Worm (Caenorhabditis elegans) whole organism, mixed stage, embryonic: ENCODE measurements around the gene C34C6.3.
A peak's percentile ranks its signal among the peaks of the same experiment; 100 is the strongest.

ENCODE experiments used
- M03D4.4 ChIP-seq: sonication (generic microtip); optimal IDR thresholded peaks from 2 replicates; lab custom pipeline; 2017; ENCODE audit warnings: mild to moderate bottlenecking, missing genetic modification characterization, missing compliant biosample characterization
- bed-3 ChIP-seq: fragments of 200-800 bp; sonication (Bioruptor generic); optimal IDR thresholded peaks from 3 replicates; lab custom pipeline; 2018; ENCODE audit warnings: mild to moderate bottlenecking, missing genetic modification characterization, moderate library complexity, missing compliant biosample characterization
- cnd-1 ChIP-seq: fragments of 200-800 bp; sonication (Bioruptor generic); optimal IDR thresholded peaks from 2 replicates; lab custom pipeline; 2018; ENCODE audit warnings: mild to moderate bottlenecking, missing genetic modification characterization, missing compliant biosample characterization
- elt-3 ChIP-seq: fragments of 150-350 bp; optimal IDR thresholded peaks from 2 replicates; lab custom pipeline; 2014; ENCODE audit warnings: missing biosample characterization, missing genetic modification characterization
- hlh-1 ChIP-seq: fragments of 150-350 bp; optimal IDR thresholded peaks from 2 replicates; lab custom pipeline; 2014; ENCODE audit warnings: missing biosample characterization, missing genetic modification reagents, missing genetic modification characterization
- lin-13 ChIP-seq: fragments of 150-350 bp; optimal IDR thresholded peaks from 2 replicates; lab custom pipeline; 2014; ENCODE audit warnings: missing biosample characterization, missing genetic modification characterization
- lin-32 ChIP-seq: fragments of 200-800 bp; sonication (Bioruptor generic); optimal IDR thresholded peaks from 2 replicates; lab custom pipeline; 2018; ENCODE audit warnings: mild to moderate bottlenecking, missing genetic modification characterization, missing compliant biosample characterization
- lsy-2 ChIP-seq: fragments of 150-350 bp; optimal IDR thresholded peaks from 2 replicates; lab custom pipeline; 2014; ENCODE audit warnings: missing biosample characterization, missing genetic modification characterization
- nhr-237 ChIP-seq: fragments of 150-350 bp; optimal IDR thresholded peaks from 2 replicates; lab custom pipeline; 2014; ENCODE audit warnings: missing biosample characterization, missing genetic modification characterization
- nhr-28 ChIP-seq: fragments of 150-350 bp; optimal IDR thresholded peaks from 2 replicates; lab custom pipeline; 2014; ENCODE audit warnings: missing biosample characterization, missing genetic modification characterization
- pha-4 ChIP-seq: fragments of 150-350 bp; optimal IDR thresholded peaks from 2 replicates; lab custom pipeline; 2018; ENCODE audit warnings: missing biosample characterization, missing genetic modification reagents, missing genetic modification characterization
- snpc-4 ChIP-seq: fragments of 150-350 bp; optimal IDR thresholded peaks from 2 replicates; lab custom pipeline; 2014; ENCODE audit warnings: missing biosample characterization, missing genetic modification characterization
- unc-62 ChIP-seq: fragments of 150-350 bp; optimal IDR thresholded peaks from 2 replicates; lab custom pipeline; 2014; ENCODE audit warnings: missing biosample characterization, missing genetic modification reagents, missing genetic modification characterization
- zip-8 ChIP-seq: fragments of 150-350 bp; optimal IDR thresholded peaks from 2 replicates; lab custom pipeline; 2014; ENCODE audit warnings: missing biosample characterization, missing genetic modification characterization

DNA sequence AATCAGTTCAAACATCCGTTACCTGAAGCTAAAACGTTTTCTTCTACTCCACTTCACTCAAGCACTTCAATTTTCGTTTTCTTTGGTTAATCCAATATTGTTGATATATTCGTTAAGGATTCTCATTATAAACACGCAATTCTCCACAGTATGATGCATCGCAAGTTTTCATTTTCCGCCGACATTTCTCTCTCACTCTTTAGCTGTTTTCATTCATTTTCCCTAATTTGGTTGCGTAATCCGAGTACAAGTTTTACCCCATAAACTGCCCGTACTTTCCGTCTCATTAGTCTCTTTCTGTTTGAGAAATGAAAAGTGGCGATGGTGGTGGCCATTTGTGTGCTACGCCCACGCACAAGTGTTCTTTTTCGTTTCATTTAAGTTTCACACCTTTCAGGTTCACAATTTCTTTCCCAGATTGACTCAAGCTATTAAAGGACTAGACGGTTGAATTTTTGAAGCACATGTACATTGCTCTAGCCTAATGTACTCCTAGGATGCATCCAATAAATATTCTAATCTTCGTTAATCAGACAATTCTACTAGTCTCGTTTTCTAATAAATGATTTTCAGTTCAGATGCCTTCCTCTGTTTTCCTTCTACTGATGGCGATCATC lies at the start of gene C34C6.3:
- TF ChIP-seq snpc-4 (tag; lab: Kevin White, UChicago) (no peak), nhr-237 (tag; lab: Kevin White, UChicago) (no peak), unc-62 (GFP tag; lab: Kevin White, UChicago) (no peak), zip-8 (tag; lab: Kevin White, UChicago) (peak; percentile 72), hlh-1 (tag; lab: Kevin White, UChicago) (no peak), lsy-2 (no peak), nhr-28 (tag; lab: Kevin White, UChicago) (no peak), lin-32 (GFP tag; lab: Kevin White, UChicago) (no peak), bed-3 (GFP tag; lab: Kevin White, UChicago) (no peak), elt-3 (no peak), cnd-1 (tag; lab: Kevin White, UChicago) (no peak), M03D4.4 (tag; lab: Kevin White, UChicago) (no peak), lin-13 (tag; lab: Kevin White, UChicago) (no peak), pha-4 (tag; lab: Kevin White, UChicago) (no peak)
